Worm (Caenorhabditis elegans) whole organism, young adult: Measurements from ENCODE around the gene acly-1.

Experiments
- B0019.2 ChIP-seq: fragments of 200-800 bp; sonication (Bioruptor generic); conservative IDR thresholded peaks from 2 replicates; pipeline ENCODE4 v1.3.6; 2022; ENCODE audit warnings: missing genetic modification reagents, missing genetic modification characterization, missing compliant biosample characterization
- B0035.1 ChIP-seq: sonication (generic microtip); optimal IDR thresholded peaks from 2 replicates; lab custom pipeline; 2016; ENCODE audit warnings: missing genetic modification characterization, mild to moderate bottlenecking, missing compliant biosample characterization, missing genotype, missing genetic modification reagents
- C06A6.2 ChIP-seq: fragments of 200-800 bp; sonication (Bioruptor generic); conservative IDR thresholded peaks from 2 replicates; pipeline ENCODE4 v1.3.6; 2022; ENCODE audit warnings: missing genetic modification characterization, missing compliant biosample characterization
- F10E7.11 ChIP-seq: sonication (generic microtip); optimal IDR thresholded peaks from 2 replicates; lab custom pipeline; 2017; ENCODE audit warnings: mild to moderate bottlenecking, missing genetic modification characterization, moderate library complexity, missing compliant biosample characterization
- F23B12.7 ChIP-seq: sonication (generic microtip); optimal IDR thresholded peaks from 2 replicates; lab custom pipeline; 2017; ENCODE audit warnings: missing genetic modification characterization, mild to moderate bottlenecking, missing compliant biosample characterization, antibody characterized with exemption, moderate library complexity; ENCODE audit not compliant: insufficient read depth
- F37B4.10 ChIP-seq: fragments of 200-800 bp; sonication (Bioruptor generic); IDR thresholded peaks from 2 replicates; pipeline ENCODE4 v1.3.6; 2022; ENCODE audit warnings: missing genetic modification characterization, missing compliant biosample characterization
- F39B2.1 ChIP-seq: fragments of 200-800 bp; sonication (Bioruptor generic); IDR thresholded peaks from 2 replicates; pipeline ENCODE4 v1.3.6; 2022; ENCODE audit warnings: missing genetic modification reagents, missing genetic modification characterization, missing compliant biosample characterization
- F52B5.7 ChIP-seq: sonication (generic microtip); optimal IDR thresholded peaks from 2 replicates; lab custom pipeline; 2016; ENCODE audit warnings: mild to moderate bottlenecking, missing genetic modification characterization, missing compliant biosample characterization
- F55B11.4 ChIP-seq: sonication (generic microtip); optimal IDR thresholded peaks from 2 replicates; lab custom pipeline; 2016; ENCODE audit warnings: missing compliant biosample characterization, missing genetic modification characterization, borderline replicate concordance; ENCODE audit not compliant: insufficient read depth
- K12H6.12 ChIP-seq: fragments of 200-800 bp; sonication (Bioruptor generic); optimal IDR thresholded peaks from 2 replicates; lab custom pipeline; 2018; ENCODE audit warnings: mild to moderate bottlenecking, missing genetic modification characterization, missing compliant biosample characterization
- T26A5.8 ChIP-seq: sonication (generic microtip); optimal IDR thresholded peaks from 2 replicates; lab custom pipeline; 2016; ENCODE audit warnings: missing genetic modification characterization, missing compliant biosample characterization
- Y56A3A.18 ChIP-seq: fragments of 200-800 bp; sonication (Bioruptor generic); IDR thresholded peaks from 2 replicates; pipeline ENCODE4 v1.3.6; 2022; ENCODE audit warnings: missing genetic modification reagents, missing genetic modification characterization, missing compliant biosample characterization
- Y95B8A.8 ChIP-seq: fragments of 200-800 bp; sonication (Bioruptor generic); IDR thresholded peaks from 2 replicates; pipeline ENCODE4 v1.3.6; 2022; ENCODE audit warnings: missing genetic modification reagents, missing genetic modification characterization, missing compliant biosample characterization
- akir-1 ChIP-seq: fragments of 200-800 bp; sonication (Bioruptor generic); optimal IDR thresholded peaks from 2 replicates; lab custom pipeline; 2018; ENCODE audit warnings: mild to moderate bottlenecking, missing genetic modification characterization, moderate library complexity, missing compliant biosample characterization
- ama-1 ChIP-seq, 3 experiments: fragments of 150-350 bp in 1 of 3; sonication (generic microtip) in 2 of 3; optimal IDR thresholded peaks; 2 replicates each; lab custom pipeline; 2014 to 2018; ENCODE audit warnings: missing biosample characterization in 2 of 3, missing genetic modification characterization in 2 of 3, missing genetic modification reagents in 2 of 3
- aptf-3 ChIP-seq: fragments of 200-800 bp; sonication (Bioruptor generic); IDR thresholded peaks from 2 replicates; pipeline ENCODE4 v1.3.6; 2022; ENCODE audit warnings: missing genetic modification characterization, missing compliant biosample characterization
- athp-1 ChIP-seq: sonication (generic microtip); optimal IDR thresholded peaks from 2 replicates; lab custom pipeline; 2017; ENCODE audit warnings: mild to moderate bottlenecking, missing genetic modification characterization, missing compliant biosample characterization
- attf-3 ChIP-seq: fragments of 200-800 bp; sonication (Bioruptor generic); conservative IDR thresholded peaks from 2 replicates; pipeline ENCODE4 v1.3.6; 2022; ENCODE audit warnings: missing genetic modification reagents, missing genetic modification characterization, missing compliant biosample characterization
- ceh-100 ChIP-seq: fragments of 200-800 bp; sonication (Bioruptor generic); IDR thresholded peaks from 2 replicates; pipeline ENCODE4 v1.3.6; 2022; ENCODE audit warnings: missing genetic modification reagents, missing genetic modification characterization, missing compliant biosample characterization
- ceh-27 ChIP-seq: fragments of 200-800 bp; sonication (Bioruptor generic); optimal IDR thresholded peaks from 2 replicates; lab custom pipeline; 2018; ENCODE audit warnings: mild to moderate bottlenecking, missing genetic modification characterization, moderate library complexity, missing compliant biosample characterization
- ceh-79 ChIP-seq: sonication (generic microtip); optimal IDR thresholded peaks from 2 replicates; lab custom pipeline; 2017; ENCODE audit warnings: mild to moderate bottlenecking, missing genetic modification characterization, missing compliant biosample characterization
- dpff-1 ChIP-seq: sonication (generic microtip); optimal IDR thresholded peaks from 2 replicates; lab custom pipeline; 2017; ENCODE audit warnings: mild to moderate bottlenecking, missing genetic modification characterization, missing compliant biosample characterization
- egl-18 ChIP-seq: fragments of 200-800 bp; sonication (Bioruptor generic); IDR thresholded peaks from 2 replicates; pipeline ENCODE4 v1.3.6; 2022; ENCODE audit warnings: missing genetic modification reagents, missing genetic modification characterization, missing compliant biosample characterization
- egl-44 ChIP-seq: fragments of 200-800 bp; sonication (Bioruptor generic); IDR thresholded peaks from 2 replicates; pipeline ENCODE4 v1.3.6; 2022; ENCODE audit warnings: missing genetic modification reagents, missing genetic modification characterization, missing compliant biosample characterization
- him-1 ChIP-seq: sonication (generic microtip); optimal IDR thresholded peaks from 2 replicates; lab custom pipeline; 2016; ENCODE audit warnings: missing genotype, missing genetic modification reagents, missing genetic modification characterization, missing compliant biosample characterization
- hrde-1 ChIP-seq: sonication (generic microtip); optimal IDR thresholded peaks from 2 replicates; lab custom pipeline; 2016; ENCODE audit warnings: missing genetic modification characterization, mild to moderate bottlenecking, missing compliant biosample characterization, moderate library complexity, missing genotype, missing genetic modification reagents, borderline replicate concordance
- lag-1 ChIP-seq: fragments of 200-800 bp; sonication (Bioruptor generic); IDR thresholded peaks from 2 replicates; pipeline ENCODE4 v1.3.6; 2022; ENCODE audit warnings: missing genetic modification reagents, missing genetic modification characterization, missing compliant biosample characterization
- lin-35 ChIP-seq, 3 experiments: fragments of 150-350 bp in 2 of 3; sonication (generic microtip) in 1 of 3; optimal IDR thresholded peaks; 2 replicates each; lab custom pipeline; 2014 to 2018; ENCODE audit warnings: missing biosample characterization in 3 of 3, missing genetic modification characterization in 3 of 3, missing genetic modification reagents in 3 of 3
- lir-1 ChIP-seq: fragments of 200-800 bp; sonication (Bioruptor generic); conservative IDR thresholded peaks from 2 replicates; pipeline ENCODE4 v1.3.6; 2022; ENCODE audit warnings: missing genetic modification reagents, missing genetic modification characterization, missing compliant biosample characterization
- lsl-1 ChIP-seq: fragments of 200-800 bp; sonication (Bioruptor generic); optimal IDR thresholded peaks from 2 replicates; lab custom pipeline; 2018; ENCODE audit warnings: mild to moderate bottlenecking, missing genetic modification characterization, moderate library complexity, missing compliant biosample characterization
- mcd-1 ChIP-seq: fragments of 200-800 bp; sonication (Bioruptor generic); IDR thresholded peaks from 2 replicates; pipeline ENCODE4 v1.3.6; 2022; ENCODE audit warnings: missing genetic modification reagents, missing genetic modification characterization, missing compliant biosample characterization
- mel-28 ChIP-seq: sonication (generic microtip); optimal IDR thresholded peaks from 2 replicates; lab custom pipeline; 2016; ENCODE audit warnings: borderline replicate concordance, mild to moderate bottlenecking, missing genetic modification characterization, missing compliant biosample characterization
- nhr-120 ChIP-seq: fragments of 200-800 bp; sonication (Bioruptor generic); IDR thresholded peaks from 2 replicates; pipeline ENCODE4 v1.3.6; 2022; ENCODE audit warnings: missing genetic modification characterization, missing compliant biosample characterization
- nhr-179 ChIP-seq: sonication (generic microtip); optimal IDR thresholded peaks from 2 replicates; lab custom pipeline; 2016; ENCODE audit warnings: mild to moderate bottlenecking, missing genetic modification characterization, missing compliant biosample characterization
- pbrm-1 ChIP-seq: fragments of 200-800 bp; sonication (Bioruptor generic); IDR thresholded peaks from 2 replicates; pipeline ENCODE4 v1.3.6; 2022; ENCODE audit warnings: missing genetic modification reagents, missing genetic modification characterization, missing compliant biosample characterization
- rcor-1 ChIP-seq: fragments of 200-800 bp; sonication (Bioruptor generic); IDR thresholded peaks from 2 replicates; pipeline ENCODE4 v1.3.6; 2022; ENCODE audit warnings: missing genetic modification reagents, missing genetic modification characterization, missing compliant biosample characterization
- rec-8 ChIP-seq, 2 experiments: sonication (generic microtip); optimal IDR thresholded peaks; 2 replicates each; lab custom pipeline; 2016; ENCODE audit warnings: mild to moderate bottlenecking in 2 of 2, missing genetic modification characterization in 2 of 2, missing genetic modification reagents in 2 of 2, missing genotype in 2 of 2, missing biosample characterization in 1 of 2, missing compliant biosample characterization in 1 of 2, moderate library complexity in 1 of 2
- sdz-38 ChIP-seq: sonication (generic microtip); optimal IDR thresholded peaks from 2 replicates; lab custom pipeline; 2016; ENCODE audit warnings: missing genotype, missing genetic modification characterization, missing compliant biosample characterization
- snpc-1.3 ChIP-seq: sonication (generic microtip); optimal IDR thresholded peaks from 2 replicates; lab custom pipeline; 2017; ENCODE audit warnings: missing genetic modification characterization, mild to moderate bottlenecking, missing compliant biosample characterization, antibody characterized with exemption, moderate library complexity, missing genotype, missing genetic modification reagents; ENCODE audit not compliant: insufficient read depth
- snpc-3.4 ChIP-seq: sonication (generic microtip); optimal IDR thresholded peaks from 2 replicates; lab custom pipeline; 2017; ENCODE audit warnings: missing genetic modification characterization, mild to moderate bottlenecking, missing compliant biosample characterization, antibody characterized with exemption, moderate library complexity, missing genotype, missing genetic modification reagents
- tbp1 ChIP-seq: fragments of 200-800 bp; sonication (Bioruptor generic); optimal IDR thresholded peaks from 2 replicates; lab custom pipeline; 2018; ENCODE audit warnings: mild to moderate bottlenecking, missing genetic modification characterization, missing compliant biosample characterization
- unc-130 ChIP-seq: sonication (generic microtip); optimal IDR thresholded peaks from 2 replicates; lab custom pipeline; 2016; ENCODE audit warnings: missing genetic modification reagents, missing genetic modification characterization, missing compliant biosample characterization
- unc-62 ChIP-seq: fragments of 150-350 bp; optimal IDR thresholded peaks from 2 replicates; lab custom pipeline; 2014; ENCODE audit warnings: missing biosample characterization, missing genetic modification reagents, missing genetic modification characterization
- xnd-1 ChIP-seq: sonication (generic microtip); optimal IDR thresholded peaks from 2 replicates; lab custom pipeline; 2016; ENCODE audit warnings: missing genotype, missing genetic modification reagents, missing genetic modification characterization, missing compliant biosample characterization
- zfh-2 ChIP-seq: fragments of 200-800 bp; sonication (Bioruptor generic); conservative IDR thresholded peaks from 2 replicates; pipeline ENCODE4 v1.3.6; 2022; ENCODE audit warnings: missing genetic modification reagents, missing genetic modification characterization, missing compliant biosample characterization
- ztf-28 ChIP-seq: fragments of 200-800 bp; sonication (Bioruptor generic); IDR thresholded peaks from 2 replicates; pipeline ENCODE4 v1.3.6; 2022; ENCODE audit warnings: missing genetic modification reagents, missing genetic modification characterization, missing compliant biosample characterization
- ztf-6 ChIP-seq: fragments of 200-800 bp; sonication (Bioruptor generic); IDR thresholded peaks from 2 replicates; pipeline ENCODE4 v1.3.6; 2022; ENCODE audit warnings: missing genetic modification reagents, missing genetic modification characterization, missing compliant biosample characterization

The acly-1 gene

DNA sequence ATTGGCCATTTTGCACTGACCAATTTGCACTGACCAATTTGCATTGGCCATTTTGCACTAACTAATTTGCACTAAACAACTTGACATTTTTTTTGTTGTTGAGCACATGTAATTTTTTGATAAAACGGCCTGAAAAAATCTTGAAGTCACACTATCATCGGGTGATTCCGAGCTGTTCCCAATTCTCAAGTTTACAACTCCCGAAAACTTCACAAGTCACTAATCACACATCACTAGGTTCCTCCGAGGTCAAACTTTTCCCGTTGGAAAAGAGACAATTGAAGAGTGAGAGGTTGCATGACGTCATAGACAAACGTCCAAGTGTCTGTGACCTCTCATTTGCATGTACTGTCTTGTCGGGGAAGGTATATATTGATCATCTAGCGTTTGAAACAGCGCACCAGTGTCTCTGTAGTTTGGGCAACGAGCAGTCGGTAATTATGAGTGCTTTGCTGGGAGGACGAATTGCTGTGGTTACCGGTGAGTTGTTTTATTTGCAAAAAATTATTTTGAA lies 6.8 kb downstream of the acly-1 start, which contains the start of the genes D1005.10 and dhs-25 (continued):
- no peak for TF ChIP-seq Y95B8A.8 (GFP tag; lab: Robert Waterston, UW)
- no peak for TF ChIP-seq lag-1 (GFP tag; lab: Robert Waterston, UW)
- no peak for TF ChIP-seq athp-1 (tag; lab: Kevin White, UChicago)
- TF ChIP-seq ztf-28 (GFP tag; lab: Robert Waterston, UW): no peak
- TF ChIP-seq egl-18: no peak
- no peak for TF ChIP-seq him-1
- TF ChIP-seq xnd-1 (tag; lab: Kevin White, UChicago): no peak
- no peak for TF ChIP-seq F55B11.4 (tag; lab: Kevin White, UChicago)
- no peak for TF ChIP-seq F52B5.7
- no peak for TF ChIP-seq F39B2.1 (GFP tag; lab: Robert Waterston, UW)
- peak; percentile 12; the same call in 1 of the 2 replicates for TF ChIP-seq ceh-100 (GFP tag; lab: Robert Waterston, UW)
- TF ChIP-seq pbrm-1 (GFP tag; lab: Robert Waterston, UW): no peak
- TF ChIP-seq rec-8 (tag; optimal IDR thresholded peaks at IDR 0.05; lab: Kevin White, UChicago): no peak
- no peak for TF ChIP-seq unc-130 (GFP tag; lab: Kevin White, UChicago)
- no peak for TF ChIP-seq hrde-1
- no peak for TF ChIP-seq unc-62 (GFP tag; lab: Kevin White, UChicago)
- TF ChIP-seq snpc-3.4 (tag; lab: Kevin White, UChicago): no peak
- no peak for TF ChIP-seq sdz-38 (tag; lab: Kevin White, UChicago)
- no peak for TF ChIP-seq F37B4.10 (GFP tag; lab: Robert Waterston, UW)
- TF ChIP-seq rcor-1 (GFP tag; lab: Robert Waterston, UW): no peak
- TF ChIP-seq T26A5.8: no peak
- TF ChIP-seq ztf-6: 0 out of 2 replicates have a peak, but pooled peaks have one; percentile 38
- TF ChIP-seq mel-28 (tag; lab: Kevin White, UChicago): no peak
- TF ChIP-seq lsl-1 (GFP tag; lab: Kevin White, UChicago): no peak
- TF ChIP-seq zfh-2 (GFP tag; lab: Robert Waterston, UW): no peak
- no peak for TF ChIP-seq attf-3
- no peak for TF ChIP-seq aptf-3 (GFP tag; lab: Robert Waterston, UW)
- TF ChIP-seq mcd-1 (GFP tag; lab: Robert Waterston, UW): peak; percentile 31; the same call in 1 of the 2 replicates
- TF ChIP-seq akir-1 (GFP tag; lab: Kevin White, UChicago): no peak
- no peak for TF ChIP-seq nhr-120 (GFP tag; lab: Robert Waterston, UW)
- TF ChIP-seq F23B12.7: no peak
- peak; percentile 32 for TF ChIP-seq ama-1 (optimal IDR thresholded peaks at IDR 0.05; lab: Kevin White, UChicago)
- TF ChIP-seq ama-1 (GFP tag; optimal IDR thresholded peaks at IDR 0.05; lab: Kevin White, UChicago): no peak
- peak; percentile 45 for TF ChIP-seq tbp1 (GFP tag; lab: Kevin White, UChicago)
- TF ChIP-seq egl-44: no peak
- no peak for TF ChIP-seq K12H6.12 (tag; lab: Kevin White, UChicago)
- TF ChIP-seq F10E7.11 (tag; lab: Kevin White, UChicago): no peak
- no peak for TF ChIP-seq B0019.2 (GFP tag; lab: Robert Waterston, UW)
- no peak for TF ChIP-seq ceh-79 (tag; lab: Kevin White, UChicago)
- no peak for TF ChIP-seq lir-1 (GFP tag; lab: Robert Waterston, UW)
- no peak for TF ChIP-seq B0035.1 (tag; lab: Kevin White, UChicago)
- TF ChIP-seq C06A6.2: 0 out of 2 replicates have a peak, but pooled peaks have one; percentile 40
- TF ChIP-seq lin-35 (GFP tag; optimal IDR thresholded peaks at IDR 0.05; lab: Kevin White, UChicago): peak in 1 of 3 experiments; percentile 17
- TF ChIP-seq ceh-27 (GFP tag; lab: Kevin White, UChicago): no peak
- peak; percentile 18; the same call in 1 of the 2 replicates for TF ChIP-seq Y56A3A.18
- TF ChIP-seq dpff-1: no peak
- TF ChIP-seq nhr-179 (tag; lab: Kevin White, UChicago): no peak
- TF ChIP-seq snpc-1.3 (tag; lab: Kevin White, UChicago): no peak
